Worm (Caenorhabditis elegans): ENCODE results near the gene CD4.11.
A peak's percentile ranks its signal among the peaks of the same experiment; 100 is the strongest.

CD4.11 gene

DNA sequence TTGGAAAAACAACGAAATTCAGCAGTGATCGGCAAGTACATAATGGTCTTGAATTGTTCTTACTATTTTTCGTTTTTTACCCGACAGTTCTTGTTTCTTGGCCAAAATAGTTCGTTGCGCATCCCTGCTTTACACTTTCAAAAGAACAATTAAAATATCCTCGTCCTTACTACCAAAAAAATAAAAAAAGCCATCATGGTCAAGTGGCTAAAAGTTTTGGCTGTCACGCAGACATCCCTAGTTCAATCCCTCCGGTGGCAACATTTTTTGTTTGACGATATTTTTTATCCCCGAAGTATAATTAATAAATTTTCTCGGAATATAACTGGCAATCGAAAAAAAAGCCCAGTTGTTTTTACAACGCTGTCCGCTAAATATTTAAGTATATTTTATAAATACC is 7.0 kb downstream of the CD4.11 start:
- TF ChIP-seq ref-1 (GFP tag; conservative IDR thresholded peaks at IDR 0.05) (no peak), klf-2 (GFP tag; conservative IDR thresholded peaks at IDR 0.05) (no peak), ztf-23 (GFP tag; IDR thresholded peaks at IDR 0.05) (no peak), tab-1 (GFP tag; IDR thresholded peaks at IDR 0.05) (no peak), flt-1 (GFP tag; IDR thresholded peaks at IDR 0.05) (no peak), T22C8.4 (GFP tag; IDR thresholded peaks at IDR 0.05) (no peak), med-1 (GFP tag; optimal IDR thresholded peaks at IDR 0.05; ENCODE audit: insufficient read depth) (no peak), cog-1 (tag; optimal IDR thresholded peaks at IDR 0.05) (no peak), ztf-29 (GFP tag; IDR thresholded peaks at IDR 0.05) (no peak)

ce11 chrV:5592323-5592722 is 7.4 kb downstream of the CD4.11 start, which contains the start of gene vps-37:
vps-37 (plus strand) TSS chrV:5592700.
- TF ChIP-seq ref-1 (GFP tag; conservative IDR thresholded peaks at IDR 0.05) (no peak), T22C8.4 (GFP tag; IDR thresholded peaks at IDR 0.05) (no peak), med-1 (GFP tag; optimal IDR thresholded peaks at IDR 0.05; ENCODE audit: insufficient read depth) (no peak), ztf-29 (GFP tag; IDR thresholded peaks at IDR 0.05) (no peak), ztf-23 (GFP tag; IDR thresholded peaks at IDR 0.05) (peak; percentile 41; the same call in 1 of the 2 replicates), tab-1 (GFP tag; IDR thresholded peaks at IDR 0.05) (peak; percentile 12; the same call in 1 of the 2 replicates), flt-1 (GFP tag; IDR thresholded peaks at IDR 0.05) (0 out of 2 replicates have a peak, but pooled peaks have one; percentile 59), cog-1 (tag; optimal IDR thresholded peaks at IDR 0.05) (peak; percentile 45), klf-2 (GFP tag; conservative IDR thresholded peaks at IDR 0.05) (no peak)

ce11 chrV:5593406-5593805 is 8.5 kb downstream of the CD4.11 start, which contains the start of gene mrpl-48:
mrpl-48 (plus strand) TSS chrV:5593706.
- TF ChIP-seq cog-1 (tag; optimal IDR thresholded peaks at IDR 0.05) (no peak), ztf-23 (GFP tag; IDR thresholded peaks at IDR 0.05) (no peak), T22C8.4 (GFP tag; IDR thresholded peaks at IDR 0.05) (no peak), tab-1 (GFP tag; IDR thresholded peaks at IDR 0.05) (no peak), klf-2 (GFP tag; conservative IDR thresholded peaks at IDR 0.05) (no peak), ref-1 (GFP tag; conservative IDR thresholded peaks at IDR 0.05) (no peak), med-1 (GFP tag; optimal IDR thresholded peaks at IDR 0.05; ENCODE audit: insufficient read depth) (no peak), ztf-29 (GFP tag; IDR thresholded peaks at IDR 0.05) (no peak), flt-1 (GFP tag; IDR thresholded peaks at IDR 0.05) (no peak)

- no peak for TF ChIP-seq ztf-23 (GFP tag; IDR thresholded peaks at IDR 0.05)
- no peak for TF ChIP-seq klf-2 (GFP tag; conservative IDR thresholded peaks at IDR 0.05)
- TF ChIP-seq cog-1 (tag; optimal IDR thresholded peaks at IDR 0.05) = no peak
- no peak for TF ChIP-seq med-1 (GFP tag; optimal IDR thresholded peaks at IDR 0.05; ENCODE audit: insufficient read depth)
- TF ChIP-seq ref-1 (GFP tag; conservative IDR thresholded peaks at IDR 0.05) = no peak
- no peak for TF ChIP-seq flt-1 (GFP tag; IDR thresholded peaks at IDR 0.05)
- TF ChIP-seq T22C8.4 (GFP tag; IDR thresholded peaks at IDR 0.05) = no peak
- no peak for TF ChIP-seq tab-1 (GFP tag; IDR thresholded peaks at IDR 0.05)
- no peak for TF ChIP-seq ztf-29 (GFP tag; IDR thresholded peaks at IDR 0.05)
These were observed 9.4 kb downstream of the CD4.11 start, which contains the start of gene crn-2 for ce11 chrV:5594315-5594714. crn-2 (plus strand) TSS chrV:5594615.

DNA sequence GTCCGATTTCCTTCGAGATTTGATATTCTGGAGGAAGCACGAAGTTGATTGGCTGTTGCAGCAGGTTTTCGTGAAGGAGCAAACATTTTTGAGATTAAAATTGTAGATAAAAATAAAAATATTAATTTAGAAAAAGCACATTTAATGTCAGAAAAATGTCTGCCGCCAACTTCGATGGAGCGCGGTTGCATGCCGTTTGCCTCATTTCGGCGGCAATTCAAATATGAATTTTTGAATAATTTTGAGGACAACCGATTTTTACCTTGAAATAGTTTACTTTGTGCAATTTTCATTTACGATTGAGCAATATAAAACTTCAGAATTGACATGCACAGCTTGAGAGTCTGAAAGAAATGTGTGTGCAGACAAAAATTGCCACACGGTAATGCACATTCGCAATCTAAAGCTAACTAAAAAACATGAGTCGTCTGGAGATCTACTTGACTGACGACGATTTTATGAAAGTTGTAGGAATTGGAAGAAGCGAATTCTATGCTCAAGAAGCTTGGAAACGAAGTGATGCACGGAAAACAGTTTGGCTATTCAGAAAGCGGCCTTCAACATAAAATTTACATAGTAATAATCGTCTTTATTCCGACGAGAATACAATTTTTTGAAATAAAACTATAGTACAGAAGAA is 11.6 kb downstream of the CD4.11 start, which contains the start of gene zhit-1:
Gene zhit-1, minus strand, starts transcription at position 161 of the 640 bp plus-strand sequence.
- TF ChIP-seq ref-1 (GFP tag; conservative IDR thresholded peaks at IDR 0.05) (no peak), med-1 (GFP tag; optimal IDR thresholded peaks at IDR 0.05; ENCODE audit: insufficient read depth) (no peak), klf-2 (GFP tag; conservative IDR thresholded peaks at IDR 0.05) (no peak), flt-1 (GFP tag; IDR thresholded peaks at IDR 0.05) (no peak), T22C8.4 (GFP tag; IDR thresholded peaks at IDR 0.05) (no peak), ztf-29 (GFP tag; IDR thresholded peaks at IDR 0.05) (no peak), tab-1 (GFP tag; IDR thresholded peaks at IDR 0.05) (no peak), cog-1 (tag; optimal IDR thresholded peaks at IDR 0.05) (no peak), ztf-23 (GFP tag; IDR thresholded peaks at IDR 0.05) (no peak)

DNA sequence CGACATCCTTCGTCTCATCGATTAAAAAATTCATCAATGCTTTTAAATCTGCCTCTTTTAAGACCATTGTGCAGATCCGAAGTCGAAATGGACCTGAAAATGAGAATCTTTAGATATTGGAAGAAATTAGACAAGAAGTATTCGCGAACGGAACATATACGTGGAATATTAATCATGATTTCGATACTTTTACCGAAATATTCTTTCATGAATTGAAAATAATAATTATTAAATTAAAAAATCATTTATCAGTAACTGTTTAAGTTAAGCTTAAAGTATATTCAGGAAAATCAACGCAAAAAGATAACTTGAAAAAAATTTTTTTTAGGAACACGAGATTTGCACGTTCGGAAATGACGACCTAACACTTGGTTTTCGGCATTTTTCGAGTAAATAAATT is 16.3 kb downstream of the CD4.11 start, which contains the start of gene CD4.8:
Gene CD4.8, minus strand, starts transcription at position 101 of the 400 bp plus-strand sequence.
- TF ChIP-seq ref-1 (GFP tag; conservative IDR thresholded peaks at IDR 0.05) (no peak), ztf-23 (GFP tag; IDR thresholded peaks at IDR 0.05) (no peak)

DNA sequence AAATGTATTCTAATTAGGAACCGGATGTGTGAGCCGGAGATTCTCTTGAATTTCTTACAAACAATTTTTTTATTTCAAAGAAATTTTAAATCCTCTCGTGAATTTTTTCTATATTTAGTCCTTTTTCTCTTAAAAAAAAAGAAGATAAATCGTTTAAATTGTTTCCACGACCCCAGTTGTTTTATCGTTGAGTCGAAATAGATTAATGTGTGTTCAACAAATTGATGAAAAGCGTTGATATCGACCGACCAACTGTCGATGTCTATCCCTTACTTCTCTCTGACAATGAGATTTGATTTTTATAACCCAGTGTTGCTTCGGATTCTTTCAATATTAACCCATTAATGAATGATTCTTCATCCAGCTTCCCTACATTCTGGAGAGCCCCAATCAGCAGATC is 21.3 kb downstream of the CD4.11 start, which contains the start of gene CD4.1:
Gene CD4.1, plus strand, starts transcription at position 301 of the 400 bp plus-strand sequence.
- TF ChIP-seq flt-1 (GFP tag; IDR thresholded peaks at IDR 0.05) = no peak
- TF ChIP-seq T22C8.4 (GFP tag; IDR thresholded peaks at IDR 0.05) = no peak
- no peak for TF ChIP-seq med-1 (GFP tag; optimal IDR thresholded peaks at IDR 0.05; ENCODE audit: insufficient read depth)
- TF ChIP-seq ztf-23 (GFP tag; IDR thresholded peaks at IDR 0.05) = no peak
- TF ChIP-seq tab-1 (GFP tag; IDR thresholded peaks at IDR 0.05) = no peak
- TF ChIP-seq ztf-29 (GFP tag; IDR thresholded peaks at IDR 0.05) = no peak
- TF ChIP-seq cog-1 (tag; optimal IDR thresholded peaks at IDR 0.05) = no peak
- TF ChIP-seq klf-2 (GFP tag; conservative IDR thresholded peaks at IDR 0.05) = no peak
- no peak for TF ChIP-seq ref-1 (GFP tag; conservative IDR thresholded peaks at IDR 0.05)

DNA sequence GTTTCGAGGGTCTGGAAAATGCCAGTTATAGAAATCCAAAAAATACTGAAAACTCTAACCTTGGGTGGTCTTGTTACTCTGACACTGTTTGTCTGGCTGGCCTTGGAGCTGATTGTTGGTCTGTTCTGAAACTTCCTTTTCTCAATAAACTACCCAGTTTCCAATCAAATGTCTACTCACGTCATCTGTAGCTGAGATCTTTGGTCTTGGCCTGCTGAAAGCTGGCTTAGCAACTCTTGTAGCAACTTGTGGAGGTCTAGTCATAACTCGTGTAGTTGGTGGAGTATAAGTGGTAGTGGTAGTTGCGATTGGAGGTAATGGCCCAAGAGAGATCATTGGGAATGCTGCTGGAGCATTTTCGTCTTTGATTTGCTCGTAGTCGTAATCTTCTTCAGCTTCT is 25.3 kb downstream of the CD4.11 start:
- TF ChIP-seq ztf-23 (GFP tag; IDR thresholded peaks at IDR 0.05) (no peak), T22C8.4 (GFP tag; IDR thresholded peaks at IDR 0.05) (no peak), med-1 (GFP tag; optimal IDR thresholded peaks at IDR 0.05; ENCODE audit: insufficient read depth) (no peak), ztf-29 (GFP tag; IDR thresholded peaks at IDR 0.05) (no peak), tab-1 (GFP tag; IDR thresholded peaks at IDR 0.05) (no peak), ref-1 (GFP tag; conservative IDR thresholded peaks at IDR 0.05) (no peak), klf-2 (GFP tag; conservative IDR thresholded peaks at IDR 0.05) (no peak), cog-1 (tag; optimal IDR thresholded peaks at IDR 0.05) (no peak), flt-1 (GFP tag; IDR thresholded peaks at IDR 0.05) (no peak)

DNA sequence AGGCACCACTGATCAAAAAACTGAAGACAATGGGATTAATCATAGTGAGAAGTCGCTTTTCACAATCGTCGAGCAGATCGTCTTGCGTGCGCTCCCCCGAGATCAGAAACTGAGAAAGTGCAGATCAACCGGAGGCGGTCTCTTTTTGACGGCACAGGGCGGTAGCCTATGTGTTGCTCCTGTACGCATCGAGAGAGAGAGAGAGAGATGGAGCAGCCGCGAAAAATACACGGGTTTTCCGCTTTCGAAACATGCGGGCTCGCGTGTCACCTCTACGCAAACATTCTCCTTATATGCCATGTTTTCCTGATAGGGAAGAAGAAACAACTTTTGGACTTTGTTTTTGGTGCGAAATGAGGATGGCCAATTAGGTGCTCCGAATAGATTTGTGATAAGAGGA is 28.2 kb downstream of the CD4.11 start, which contains the start of gene lrpc-1:
Gene lrpc-1, minus strand, starts transcription at position 101 of the 400 bp plus-strand sequence.
- TF ChIP-seq ref-1 (GFP tag; conservative IDR thresholded peaks at IDR 0.05) (no peak), ztf-23 (GFP tag; IDR thresholded peaks at IDR 0.05) (0 out of 2 replicates have a peak, but pooled peaks have one; percentile 13), cog-1 (tag; optimal IDR thresholded peaks at IDR 0.05) (no peak), ztf-29 (GFP tag; IDR thresholded peaks at IDR 0.05) (no peak)
